Worm (Caenorhabditis elegans) whole organism, early embryonic: ENCODE data around the gene acl-5.

ENCODE experiments used
- B0310.2 ChIP-seq: sonication (generic microtip); optimal IDR thresholded peaks from 2 replicates; lab custom pipeline; 2016; ENCODE audit warnings: mild to moderate bottlenecking, missing genetic modification characterization, missing compliant biosample characterization
- F13C5.2 ChIP-seq: sonication (generic microtip); optimal IDR thresholded peaks from 2 replicates; lab custom pipeline; 2017; ENCODE audit warnings: mild to moderate bottlenecking, missing genetic modification characterization, inconsistent platforms, missing compliant biosample characterization
- aly-1 ChIP-seq: sonication (generic microtip); optimal IDR thresholded peaks from 2 replicates; lab custom pipeline; 2016; ENCODE audit warnings: missing genetic modification characterization, missing compliant biosample characterization
- ama-1 ChIP-seq: fragments of 150-350 bp; optimal IDR thresholded peaks from 2 replicates; lab custom pipeline; 2014
- ceh-13 ChIP-seq: fragments of 200-800 bp; sonication (Bioruptor generic); optimal IDR thresholded peaks from 2 replicates; lab custom pipeline; 2018; ENCODE audit warnings: mild to moderate bottlenecking, missing genetic modification characterization, missing compliant biosample characterization
- ceh-36 ChIP-seq: sonication (generic microtip); optimal IDR thresholded peaks from 2 replicates; lab custom pipeline; 2016; ENCODE audit warnings: missing genetic modification characterization, inconsistent platforms, missing compliant biosample characterization
- ets-7 ChIP-seq: sonication (generic microtip); optimal IDR thresholded peaks from 2 replicates; lab custom pipeline; 2016; ENCODE audit warnings: missing genotype, missing genetic modification characterization, missing compliant biosample characterization
- flt-1 ChIP-seq: fragments of 200-800 bp; sonication (Bioruptor generic); IDR thresholded peaks from 2 replicates; pipeline ENCODE4 v1.3.6; 2022; ENCODE audit warnings: missing genetic modification characterization, missing compliant biosample characterization
- hmbx-1 ChIP-seq: sonication (generic microtip); optimal IDR thresholded peaks from 2 replicates; lab custom pipeline; 2016; ENCODE audit warnings: mild to moderate bottlenecking, missing genetic modification characterization, missing compliant biosample characterization
- hmg-4 ChIP-seq: fragments of 200-800 bp; sonication (Bioruptor generic); optimal IDR thresholded peaks from 2 replicates; lab custom pipeline; 2018; ENCODE audit warnings: mild to moderate bottlenecking, missing genetic modification characterization, missing compliant biosample characterization
- hnd-1 ChIP-seq: sonication (generic microtip); optimal IDR thresholded peaks from 2 replicates; lab custom pipeline; 2016; ENCODE audit warnings: missing genetic modification characterization, missing compliant biosample characterization
- pes-1 ChIP-seq: fragments of 200-800 bp; sonication (Bioruptor generic); IDR thresholded peaks from 2 replicates; pipeline ENCODE4 v1.3.6; 2022; ENCODE audit warnings: missing genetic modification reagents, missing genetic modification characterization, missing compliant biosample characterization
- scrt-1 ChIP-seq: fragments of 200-800 bp; sonication (Bioruptor generic); IDR thresholded peaks from 2 replicates; pipeline ENCODE4 v1.3.6; 2022; ENCODE audit warnings: missing genetic modification characterization, missing compliant biosample characterization
- sea-1 ChIP-seq: fragments of 200-800 bp; sonication (Bioruptor generic); conservative IDR thresholded peaks from 2 replicates; pipeline ENCODE4 v1.3.6; 2022; ENCODE audit warnings: missing genetic modification characterization, missing compliant biosample characterization
- tbx-11 ChIP-seq: fragments of 200-800 bp; sonication (Bioruptor generic); IDR thresholded peaks from 2 replicates; pipeline ENCODE4 v1.3.6; 2022; ENCODE audit warnings: missing genetic modification characterization, missing compliant biosample characterization
- tbx-37 ChIP-seq: fragments of 200-800 bp; sonication (Bioruptor generic); conservative IDR thresholded peaks from 2 replicates; pipeline ENCODE4 v1.3.6; 2022; ENCODE audit warnings: missing genetic modification reagents, missing genetic modification characterization, missing compliant biosample characterization
- tra-4 ChIP-seq: sonication (generic microtip); optimal IDR thresholded peaks from 2 replicates; lab custom pipeline; 2017; ENCODE audit warnings: missing genetic modification characterization, missing compliant biosample characterization

acl-5 gene

DNA sequence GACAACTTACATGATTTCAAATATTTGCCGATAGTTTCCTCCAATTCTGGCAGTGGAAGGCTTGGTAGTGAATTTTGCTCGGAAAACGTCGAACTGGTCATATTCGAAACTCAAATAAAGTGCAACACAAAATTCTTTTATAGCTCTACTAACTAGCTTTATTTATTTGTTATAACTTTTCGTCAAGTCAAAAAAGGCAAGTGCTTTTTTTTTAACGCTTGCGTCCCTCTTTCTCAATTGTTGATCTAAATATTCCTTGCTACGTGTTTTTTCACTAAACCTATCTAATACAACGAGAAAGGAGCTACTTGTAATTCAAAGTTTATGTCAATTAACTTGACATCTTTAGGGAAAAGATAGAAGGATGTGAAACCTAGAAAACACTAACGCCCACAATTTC is 16.9 kb downstream of the acl-5 start, which contains the start of gene F41E7.6:
Gene F41E7.6, minus strand, starts transcription at position 101 of the 400 bp plus-strand sequence.
- TF ChIP-seq hmbx-1 (tag; lab: Kevin White, UChicago) (no peak), ama-1 (no peak), scrt-1 (GFP tag; lab: Robert Waterston, UW) (no peak), hnd-1 (tag; lab: Kevin White, UChicago) (no peak), pes-1 (no peak), hmg-4 (no peak), F13C5.2 (tag; lab: Kevin White, UChicago) (no peak), tra-4 (tag; lab: Kevin White, UChicago) (no peak), sea-1 (GFP tag; lab: Robert Waterston, UW) (no peak), B0310.2 (tag; lab: Kevin White, UChicago) (no peak), ceh-36 (tag; lab: Kevin White, UChicago) (no peak), ceh-13 (GFP tag; lab: Kevin White, UChicago) (no peak), aly-1 (no peak), flt-1 (no peak), tbx-11 (GFP tag; lab: Robert Waterston, UW) (no peak), tbx-37 (GFP tag; lab: Robert Waterston, UW) (no peak), ets-7 (tag; lab: Kevin White, UChicago) (no peak)

DNA sequence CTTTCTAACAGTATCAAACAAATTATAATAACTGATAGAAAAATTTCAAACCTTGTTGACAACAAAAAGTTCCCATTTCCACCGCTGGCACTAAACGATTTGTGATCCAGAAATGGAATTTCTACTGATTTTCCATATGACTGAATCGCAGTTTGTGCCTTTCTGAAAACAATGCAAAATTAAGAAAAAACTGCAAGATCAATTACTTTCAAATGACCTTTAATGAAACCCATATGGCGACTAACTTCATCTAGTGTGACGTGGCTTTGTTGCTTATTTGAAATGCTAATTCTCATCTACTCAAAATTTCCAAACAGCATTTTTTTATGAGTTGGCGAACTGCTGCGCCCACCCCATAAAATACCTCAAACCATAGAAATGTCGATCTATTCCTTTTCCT is 19.8 kb downstream of the acl-5 start, which contains the start of gene F41E7.7:
Gene F41E7.7, plus strand, starts transcription at position 301 of the 400 bp plus-strand sequence.
- no peak for TF ChIP-seq ama-1
- TF ChIP-seq sea-1 (GFP tag; lab: Robert Waterston, UW), result no peak
- no peak for TF ChIP-seq ceh-36 (tag; lab: Kevin White, UChicago)
- no peak for TF ChIP-seq tra-4 (tag; lab: Kevin White, UChicago)
- TF ChIP-seq pes-1, result no peak
- no peak for TF ChIP-seq tbx-11 (GFP tag; lab: Robert Waterston, UW)
- no peak for TF ChIP-seq hnd-1 (tag; lab: Kevin White, UChicago)

DNA sequence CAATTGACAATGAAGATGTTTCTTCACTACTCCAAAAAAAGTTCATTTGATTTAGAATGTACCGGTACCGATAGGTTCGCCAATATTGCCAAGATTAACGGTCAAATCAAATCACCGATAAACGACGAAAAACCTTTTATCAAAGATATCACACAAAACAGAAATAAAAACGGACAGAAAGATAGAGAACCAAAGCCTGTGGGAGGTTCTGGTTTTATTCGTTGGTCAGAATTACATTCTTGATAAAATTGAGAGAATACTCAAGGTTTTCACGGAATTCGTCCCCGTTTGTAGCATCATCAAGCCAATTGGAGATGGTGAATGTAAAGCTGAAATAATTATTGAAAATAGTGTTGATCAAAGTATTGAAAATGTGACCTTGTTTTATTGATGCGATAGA is 20.3 kb downstream of the acl-5 start:
- no peak for TF ChIP-seq tbx-37 (GFP tag; lab: Robert Waterston, UW)
- no peak for TF ChIP-seq scrt-1 (GFP tag; lab: Robert Waterston, UW)
- TF ChIP-seq flt-1, result no peak
- TF ChIP-seq hnd-1 (tag; lab: Kevin White, UChicago), result no peak
- TF ChIP-seq F13C5.2 (tag; lab: Kevin White, UChicago), result no peak
- TF ChIP-seq pes-1, result no peak
- no peak for TF ChIP-seq ceh-13 (GFP tag; lab: Kevin White, UChicago)
- TF ChIP-seq tra-4 (tag; lab: Kevin White, UChicago), result no peak

ce11 chrX:10306289-10306688 is 21.0 kb downstream of the acl-5 start, which contains the start of gene cnc-8:
Gene cnc-8 (plus strand): TSS chrX:10306595.
- TF ChIP-seq hmbx-1 (tag; lab: Kevin White, UChicago) (no peak), ama-1 (no peak), sea-1 (GFP tag; lab: Robert Waterston, UW) (no peak), scrt-1 (GFP tag; lab: Robert Waterston, UW) (no peak), tbx-37 (GFP tag; lab: Robert Waterston, UW) (no peak), tbx-11 (GFP tag; lab: Robert Waterston, UW) (no peak)

DNA sequence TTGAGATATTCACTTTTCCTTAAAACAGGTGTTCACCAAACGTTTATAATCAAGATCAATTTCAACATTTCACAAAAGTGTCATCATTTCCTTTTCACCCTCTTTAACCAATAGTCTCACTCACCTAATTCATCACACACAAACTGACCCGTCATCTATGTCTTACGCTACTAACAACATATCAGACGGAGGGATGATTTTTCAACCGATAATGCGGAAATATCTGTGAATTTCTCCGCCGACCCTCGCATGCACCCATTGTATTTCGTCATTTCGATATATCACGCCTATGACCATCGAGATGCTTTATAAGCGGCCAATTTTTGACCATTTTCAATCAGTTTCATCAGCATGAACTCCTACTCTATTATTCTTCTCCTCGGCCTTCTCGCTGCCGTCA is 23.1 kb downstream of the acl-5 start, which contains the start of gene fipr-21:
Gene fipr-21, plus strand, starts transcription at position 352 of the 400 bp plus-strand sequence.
- TF ChIP-seq ceh-36 (tag; lab: Kevin White, UChicago) (no peak), aly-1 (no peak), F13C5.2 (tag; lab: Kevin White, UChicago) (no peak), hmbx-1 (tag; lab: Kevin White, UChicago) (no peak), ama-1 (no peak), tbx-11 (GFP tag; lab: Robert Waterston, UW) (no peak), pes-1 (no peak), flt-1 (no peak), hmg-4 (no peak)

- TF ChIP-seq tra-4 (tag; lab: Kevin White, UChicago), result no peak
- no peak for TF ChIP-seq B0310.2 (tag; lab: Kevin White, UChicago)
- TF ChIP-seq tbx-11 (GFP tag; lab: Robert Waterston, UW), result no peak
- TF ChIP-seq ama-1, result no peak
- TF ChIP-seq hmbx-1 (tag; lab: Kevin White, UChicago), result no peak
- TF ChIP-seq ceh-36 (tag; lab: Kevin White, UChicago), result no peak
- TF ChIP-seq hmg-4, result no peak
- TF ChIP-seq sea-1 (GFP tag; lab: Robert Waterston, UW), result no peak
- TF ChIP-seq ets-7 (tag; lab: Kevin White, UChicago), result no peak
- TF ChIP-seq scrt-1 (GFP tag; lab: Robert Waterston, UW), result no peak
- no peak for TF ChIP-seq hnd-1 (tag; lab: Kevin White, UChicago)
- no peak for TF ChIP-seq F13C5.2 (tag; lab: Kevin White, UChicago)
- no peak for TF ChIP-seq aly-1
- no peak for TF ChIP-seq pes-1
- TF ChIP-seq tbx-37 (GFP tag; lab: Robert Waterston, UW), result no peak
- no peak for TF ChIP-seq ceh-13 (GFP tag; lab: Kevin White, UChicago)
- TF ChIP-seq flt-1, result no peak
Observed at ce11 chrX:10302430-10302829, 24.8 kb downstream of the acl-5 start, which contains the start of gene fip-5. Gene fip-5 (plus strand): TSS chrX:10302741.

DNA sequence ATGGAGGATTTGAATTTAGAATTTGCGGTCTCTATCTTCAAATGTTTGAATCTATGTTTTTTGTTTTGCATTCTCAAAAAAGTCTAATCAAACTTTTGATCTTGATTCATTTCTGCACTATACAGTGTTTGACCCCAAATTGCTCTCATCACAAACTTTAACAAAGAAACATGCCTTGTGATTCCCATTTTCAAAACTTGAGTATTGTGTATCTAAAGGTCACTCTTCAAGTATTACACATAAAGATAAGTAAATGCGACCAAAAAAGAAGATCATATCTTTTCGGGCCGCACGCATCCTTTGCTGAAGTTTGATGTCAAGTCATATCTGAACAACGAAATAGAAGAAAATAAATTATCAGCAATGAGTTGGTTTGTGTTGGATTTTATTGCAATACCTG is 25.3 kb downstream of the acl-5 start:
- TF ChIP-seq pes-1, result no peak
- no peak for TF ChIP-seq ceh-13 (GFP tag; lab: Kevin White, UChicago)
- no peak for TF ChIP-seq hmbx-1 (tag; lab: Kevin White, UChicago)
- TF ChIP-seq hmg-4, result no peak
- no peak for TF ChIP-seq ets-7 (tag; lab: Kevin White, UChicago)

- TF ChIP-seq flt-1 (0 out of 2 replicates have a peak, but pooled peaks have one; percentile 5), pes-1 (peak; percentile 61; the same call in 1 of the 2 replicates)
Observed at ce11 chrX:10298932-10299331, 28.3 kb downstream of the acl-5 start.
